Worm (Caenorhabditis elegans) whole organism, L1 larva: ENCODE results near the gene srxa-15.

Experiments
- hlh-17 ChIP-seq: fragments of 200-800 bp; sonication (Bioruptor generic); optimal IDR thresholded peaks from 2 replicates; lab custom pipeline; 2018; ENCODE audit warnings: missing genetic modification characterization, mild to moderate bottlenecking, missing compliant biosample characterization, moderate library complexity, borderline replicate concordance
- jun-1 ChIP-seq: fragments of 150-350 bp; optimal IDR thresholded peaks from 2 replicates; lab custom pipeline; 2014; ENCODE audit warnings: missing biosample characterization, missing genetic modification reagents, missing genetic modification characterization
- lin-13 ChIP-seq: fragments of 150-350 bp; optimal IDR thresholded peaks from 2 replicates; lab custom pipeline; 2014; ENCODE audit warnings: missing biosample characterization, missing genetic modification reagents, missing genetic modification characterization
- nhr-237 ChIP-seq: fragments of 150-350 bp; optimal IDR thresholded peaks from 2 replicates; lab custom pipeline; 2014; ENCODE audit warnings: missing biosample characterization, missing genetic modification characterization
- nhr-77 ChIP-seq: fragments of 150-350 bp; optimal IDR thresholded peaks from 2 replicates; lab custom pipeline; 2014; ENCODE audit warnings: missing biosample characterization, missing genetic modification characterization
- pag-3 ChIP-seq: sonication (generic microtip); optimal IDR thresholded peaks from 2 replicates; lab custom pipeline; 2017; ENCODE audit warnings: missing genetic modification characterization, mild to moderate bottlenecking, missing compliant biosample characterization, antibody characterized with exemption, borderline replicate concordance; ENCODE audit not compliant: insufficient read depth
- pqm-1 ChIP-seq: sonication (generic microtip); optimal IDR thresholded peaks from 3 replicates; lab custom pipeline; 2017; ENCODE audit warnings: missing biosample characterization, missing genetic modification characterization

- TF ChIP-seq pag-3 (tag; lab: Kevin White, UChicago): no peak
- TF ChIP-seq nhr-237 (tag; lab: Kevin White, UChicago): no peak
- no peak for TF ChIP-seq jun-1 (tag; lab: Kevin White, UChicago)
- TF ChIP-seq nhr-77 (tag; lab: Kevin White, UChicago): no peak
- no peak for TF ChIP-seq hlh-17 (GFP tag; lab: Kevin White, UChicago)
- no peak for TF ChIP-seq pqm-1 (tag; lab: Kevin White, UChicago)
- no peak for TF ChIP-seq lin-13
These were observed 39.1 kb downstream of the srxa-15 start, which contains the start of gene srsx-35 for ce11 chrV:20681120-20681519.
